Fruit fly (Drosophila melanogaster) whole organism, prepupa: ENCODE results near the gene Hmt4-20.

Source experiments
- CG10669 ChIP-seq: fragments of 200-800 bp; sonication (Bioruptor generic); optimal IDR thresholded peaks from 3 replicates; lab custom pipeline; 2018; ENCODE audit warnings: missing biosample characterization, mild to moderate bottlenecking, missing genetic modification characterization, moderate library complexity
- CG11762 ChIP-seq: fragments of 200-800 bp; sonication (Bioruptor generic); optimal IDR thresholded peaks from 3 replicates; lab custom pipeline; 2016; ENCODE audit warnings: missing biosample characterization, missing genetic modification characterization; ENCODE audit not compliant: insufficient read depth
- CG1621 ChIP-seq: fragments of 200-800 bp; sonication (Bioruptor generic); optimal IDR thresholded peaks from 3 replicates; lab custom pipeline; 2018; ENCODE audit warnings: missing biosample characterization, mild to moderate bottlenecking, missing genetic modification characterization
- CG16779 ChIP-seq: fragments of 200-800 bp; sonication (Bioruptor generic); optimal IDR thresholded peaks from 3 replicates; lab custom pipeline; 2017; ENCODE audit warnings: missing biosample characterization, mild to moderate bottlenecking, missing genetic modification characterization
- CG3032 ChIP-seq: fragments of 200-800 bp; optimal IDR thresholded peaks from 2 replicates; lab custom pipeline; 2019; ENCODE audit warnings: missing biosample characterization, mild to moderate bottlenecking, missing genetic modification characterization, moderate library complexity
- CG31627 ChIP-seq: fragments of 200-800 bp; sonication (Bioruptor generic); optimal IDR thresholded peaks from 3 replicates; lab custom pipeline; 2016; ENCODE audit warnings: missing biosample characterization, missing genetic modification characterization
- CG34406 ChIP-seq: fragments of 200-800 bp; sonication (Bioruptor generic); optimal IDR thresholded peaks from 3 replicates; lab custom pipeline; 2016; ENCODE audit warnings: missing biosample characterization, missing genetic modification characterization
- CG3919 ChIP-seq: fragments of 200-800 bp; sonication (Bioruptor generic); optimal IDR thresholded peaks from 3 replicates; lab custom pipeline; 2016; ENCODE audit warnings: missing biosample characterization, missing genetic modification characterization
- CG4318 ChIP-seq: fragments of 200-800 bp; sonication (Bioruptor generic); optimal IDR thresholded peaks from 3 replicates; lab custom pipeline; 2017; ENCODE audit warnings: missing biosample characterization, mild to moderate bottlenecking, missing genetic modification characterization
- CG6163 ChIP-seq: fragments of 200-800 bp; sonication (Bioruptor generic); IDR thresholded peaks from 3 replicates; pipeline ENCODE4 v1.3.6; 2022; ENCODE audit warnings: missing biosample characterization, missing genetic modification characterization
- CG6276 ChIP-seq: fragments of 200-800 bp; sonication (Bioruptor generic); optimal IDR thresholded peaks from 2 replicates; lab custom pipeline; 2017; ENCODE audit warnings: missing biosample characterization, mild to moderate bottlenecking, missing genetic modification characterization
- CG6792 ChIP-seq: fragments of 200-800 bp; sonication (Bioruptor generic); optimal IDR thresholded peaks from 3 replicates; lab custom pipeline; 2016; ENCODE audit warnings: missing biosample characterization, missing genetic modification characterization
- CG6854 ChIP-seq: fragments of 200-800 bp; sonication (Bioruptor generic); optimal IDR thresholded peaks from 2 replicates; lab custom pipeline; 2017; ENCODE audit warnings: missing biosample characterization, mild to moderate bottlenecking, missing genetic modification characterization
- CG7368 ChIP-seq: fragments of 200-800 bp; sonication (Bioruptor generic); optimal IDR thresholded peaks from 3 replicates; lab custom pipeline; 2016; ENCODE audit warnings: missing biosample characterization, missing genetic modification characterization
- CG8119 ChIP-seq: fragments of 200-800 bp; sonication (Bioruptor generic); IDR thresholded peaks from 3 replicates; pipeline ENCODE4 v1.3.6; 2022; ENCODE audit warnings: missing biosample characterization, missing genetic modification characterization
- CG8319 ChIP-seq: fragments of 200-800 bp; sonication (Bioruptor generic); optimal IDR thresholded peaks from 3 replicates; lab custom pipeline; 2016; ENCODE audit warnings: missing biosample characterization, missing genetic modification characterization
- CG8632 ChIP-seq: fragments of 200-800 bp; sonication (Bioruptor generic); optimal IDR thresholded peaks from 3 replicates; lab custom pipeline; 2016; ENCODE audit warnings: missing biosample characterization, missing genetic modification characterization
- CG9139 ChIP-seq: fragments of 200-800 bp; sonication (Bioruptor generic); optimal IDR thresholded peaks from 3 replicates; lab custom pipeline; 2017; ENCODE audit warnings: missing biosample characterization, mild to moderate bottlenecking, missing genetic modification characterization
- Eip75B ChIP-seq: fragments of 200-800 bp; sonication (Bioruptor generic); optimal IDR thresholded peaks from 3 replicates; lab custom pipeline; 2016; ENCODE audit warnings: missing biosample characterization, missing genetic modification characterization
- Eip78C ChIP-seq: fragments of 200-800 bp; sonication (Bioruptor generic); peaks from one replicate; lab custom pipeline; 2016; ENCODE audit warnings: missing biosample characterization, missing genetic modification characterization
- Ets96B ChIP-seq: fragments of 200-800 bp; optimal IDR thresholded peaks from 2 replicates; lab custom pipeline; 2019; ENCODE audit warnings: missing biosample characterization, mild to moderate bottlenecking, missing genetic modification characterization, moderate library complexity
- Hr38 ChIP-seq: sonication (Bioruptor generic); optimal IDR thresholded peaks from 2 replicates; lab custom pipeline; 2016; ENCODE audit warnings: missing biosample characterization, missing genetic modification characterization
- Hr39 ChIP-seq: fragments of 200-800 bp; sonication (Bioruptor generic); optimal IDR thresholded peaks from 2 replicates; lab custom pipeline; 2016; ENCODE audit warnings: missing biosample characterization, missing genetic modification characterization
- Hr4 ChIP-seq: fragments of 200-800 bp; sonication (Bioruptor generic); optimal IDR thresholded peaks from 3 replicates; lab custom pipeline; 2016; ENCODE audit warnings: missing biosample characterization, missing genetic modification characterization
- Lpt ChIP-seq: fragments of 200-800 bp; sonication (Bioruptor generic); optimal IDR thresholded peaks from 3 replicates; lab custom pipeline; 2016; ENCODE audit warnings: missing biosample characterization, missing genetic modification characterization
- Met ChIP-seq: fragments of 200-800 bp; sonication (Bioruptor generic); optimal IDR thresholded peaks from 3 replicates; lab custom pipeline; 2016; ENCODE audit warnings: missing biosample characterization, missing genetic modification characterization
- OdsH ChIP-seq: fragments of 200-800 bp; sonication (Bioruptor generic); optimal IDR thresholded peaks from 3 replicates; lab custom pipeline; 2016; ENCODE audit warnings: missing biosample characterization, missing genetic modification characterization
- Smox ChIP-seq: fragments of 200-800 bp; sonication (Bioruptor generic); optimal IDR thresholded peaks from 3 replicates; lab custom pipeline; 2016; ENCODE audit warnings: missing biosample characterization, missing genetic modification characterization
- Sox102F ChIP-seq: fragments of 200-800 bp; sonication (Bioruptor generic); optimal IDR thresholded peaks from 2 replicates; lab custom pipeline; 2016; ENCODE audit warnings: missing biosample characterization, mild to moderate bottlenecking, missing genetic modification characterization
- Sox14 ChIP-seq: fragments of 200-800 bp; sonication (Bioruptor generic); optimal IDR thresholded peaks from 3 replicates; lab custom pipeline; 2016; ENCODE audit warnings: missing biosample characterization, missing genetic modification characterization
- Sox15 ChIP-seq: fragments of 200-800 bp; sonication (Bioruptor generic); optimal IDR thresholded peaks from 3 replicates; lab custom pipeline; 2016; ENCODE audit warnings: missing biosample characterization, missing genetic modification characterization
- achi ChIP-seq: fragments of 200-800 bp; sonication (Bioruptor generic); optimal IDR thresholded peaks from 3 replicates; lab custom pipeline; 2016; ENCODE audit warnings: missing biosample characterization, missing genetic modification characterization
- cyc ChIP-seq: fragments of 200-800 bp; sonication (Bioruptor generic); optimal IDR thresholded peaks from 3 replicates; lab custom pipeline; 2016; ENCODE audit warnings: missing biosample characterization, missing genetic modification characterization
- dac ChIP-seq: fragments of 200-800 bp; sonication (Bioruptor generic); optimal IDR thresholded peaks from 2 replicates; lab custom pipeline; 2017; ENCODE audit warnings: missing biosample characterization, mild to moderate bottlenecking, missing genetic modification characterization
- dsx ChIP-seq: fragments of 200-800 bp; optimal IDR thresholded peaks from 3 replicates; lab custom pipeline; 2019; ENCODE audit warnings: missing biosample characterization, mild to moderate bottlenecking, missing genetic modification characterization, moderate library complexity; ENCODE audit not compliant: poor library complexity, severe bottlenecking
- eg ChIP-seq: fragments of 200-800 bp; sonication (Bioruptor generic); IDR thresholded peaks from 3 replicates; pipeline ENCODE4 v1.3.6; 2022; ENCODE audit warnings: missing biosample characterization, missing genetic modification characterization
- esn ChIP-seq: fragments of 200-800 bp; sonication (Bioruptor generic); optimal IDR thresholded peaks from 2 replicates; lab custom pipeline; 2016; ENCODE audit warnings: missing biosample characterization, mild to moderate bottlenecking, missing genetic modification characterization, moderate library complexity
- fd59A ChIP-seq: fragments of 200-800 bp; sonication (Bioruptor generic); optimal IDR thresholded peaks from 2 replicates; lab custom pipeline; 2017; ENCODE audit warnings: missing biosample characterization, mild to moderate bottlenecking, missing genetic modification characterization, missing genetic modification reagents
- fd85E ChIP-seq: fragments of 200-800 bp; sonication (Bioruptor generic); optimal IDR thresholded peaks from 3 replicates; lab custom pipeline; 2016; ENCODE audit warnings: missing biosample characterization, missing genetic modification characterization
- fkh ChIP-seq: fragments of 200-800 bp; sonication (Bioruptor generic); optimal IDR thresholded peaks from 3 replicates; lab custom pipeline; 2017; ENCODE audit warnings: missing biosample characterization, mild to moderate bottlenecking, missing genetic modification characterization, moderate library complexity
- lz ChIP-seq: fragments of 200-800 bp; sonication (Bioruptor generic); optimal IDR thresholded peaks from 3 replicates; lab custom pipeline; 2016; ENCODE audit warnings: missing biosample characterization, missing genetic modification characterization
- net ChIP-seq: fragments of 200-800 bp; sonication (Bioruptor generic); optimal IDR thresholded peaks from 3 replicates; lab custom pipeline; 2016; ENCODE audit warnings: missing biosample characterization, missing genetic modification characterization
- ss ChIP-seq, 2 experiments: fragments of 200-800 bp; sonication (Bioruptor generic); optimal IDR thresholded peaks; 2 replicates in 1 of 2; 3 replicates in 1 of 2; lab custom pipeline; 2017 to 2018; ENCODE audit warnings: mild to moderate bottlenecking in 2 of 2, missing biosample characterization in 2 of 2, missing genetic modification characterization in 2 of 2, moderate library complexity in 1 of 2
- svp ChIP-seq: fragments of 200-800 bp; sonication (Bioruptor generic); peaks from one replicate; lab custom pipeline; 2016; ENCODE audit warnings: missing biosample characterization, missing genetic modification characterization
- vri ChIP-seq: fragments of 200-800 bp; sonication (Bioruptor generic); optimal IDR thresholded peaks from 3 replicates; lab custom pipeline; 2016; ENCODE audit warnings: missing biosample characterization, mild to moderate bottlenecking, missing genetic modification characterization

Hmt4-20 gene

dm6 chrX:655492-656379 lies at the start of gene Hmt4-20, which contains the start of gene SkpA:
Hmt4-20 (minus strand) TSS chrX:656033.
SkpA (plus strand) TSS chrX:656114.
- TF ChIP-seq svp (GFP tag; lab: Kevin White, UChicago), result peak; percentile 55
- TF ChIP-seq Eip78C (GFP tag; lab: Kevin White, UChicago), result peak; percentile 53
- TF ChIP-seq CG6163 (GFP tag; lab: Robert Waterston, UW), result peak; percentile 43; the same call in 1 of the 3 replicates
- no peak for TF ChIP-seq dac (GFP tag; lab: Kevin White, UChicago)
- TF ChIP-seq Sox15, result no peak
- 0 out of 3 replicates have a peak, but pooled peaks have one; percentile 6 for TF ChIP-seq eg (GFP tag; lab: Robert Waterston, UW)
- peak; percentile 4 for TF ChIP-seq Sox14 (GFP tag; lab: Kevin White, UChicago)
- no peak for TF ChIP-seq CG9139 (GFP tag; lab: Kevin White, UChicago)
- TF ChIP-seq, all 60 proteins: peak for 5

- TF ChIP-seq lz (GFP tag; lab: Kevin White, UChicago) (no peak), Hr4 (GFP tag; lab: Kevin White, UChicago) (no peak), ss (GFP tag; optimal IDR thresholded peaks at IDR 0.05; lab: Kevin White, UChicago) (peak in 1 of 2 experiments; percentile 40), CG3032 (tag; lab: Kevin White, UChicago) (no peak), Ets96B (tag; lab: Kevin White, UChicago) (no peak), dsx (no peak), CG3919 (GFP tag; lab: Kevin White, UChicago) (no peak), eg (GFP tag; lab: Robert Waterston, UW) (no peak), Met (no peak)
Observed at dm6 chrX:702484-702883, 46.7 kb upstream of the Hmt4-20 start.

- TF ChIP-seq Smox, result peak; percentile 42
- peak; percentile 19 for TF ChIP-seq CG8632 (GFP tag; lab: Kevin White, UChicago)
- peak; percentile 22 for TF ChIP-seq achi (GFP tag; lab: Kevin White, UChicago)
- no peak for TF ChIP-seq CG16779 (tag; lab: Kevin White, UChicago)
- peak; percentile 46; the same call in 1 of the 3 replicates for TF ChIP-seq CG6163 (GFP tag; lab: Robert Waterston, UW)
- TF ChIP-seq CG31627, result peak; percentile 52
- peak; percentile 19 for TF ChIP-seq net (GFP tag; lab: Kevin White, UChicago)
- peak; percentile 84 for TF ChIP-seq Eip78C (GFP tag; lab: Kevin White, UChicago)
- no peak for TF ChIP-seq CG6854 (GFP tag; lab: Kevin White, UChicago)
- peak; percentile 42 for TF ChIP-seq CG6792
- no peak for TF ChIP-seq Lpt (GFP tag; lab: Kevin White, UChicago)
- no peak for TF ChIP-seq CG6276 (GFP tag; lab: Kevin White, UChicago)
- peak; percentile 72 for TF ChIP-seq svp (GFP tag; lab: Kevin White, UChicago)
- TF ChIP-seq dac (GFP tag; lab: Kevin White, UChicago), result no peak
- peak; percentile 9 for TF ChIP-seq CG8319
- peak; percentile 64 for TF ChIP-seq Met
- TF ChIP-seq CG7368 (GFP tag; lab: Kevin White, UChicago), result no peak
- TF ChIP-seq eg (GFP tag; lab: Robert Waterston, UW), result no peak
- peak; percentile 65 for TF ChIP-seq esn
- no peak for TF ChIP-seq CG4318 (GFP tag; lab: Kevin White, UChicago)
- TF ChIP-seq fkh (GFP tag; lab: Kevin White, UChicago), result no peak
- TF ChIP-seq CG8119, result no peak
- no peak for TF ChIP-seq CG11762 (GFP tag; lab: Kevin White, UChicago)
- peak; percentile 23 for TF ChIP-seq lz (GFP tag; lab: Kevin White, UChicago)
- no peak for TF ChIP-seq fd59A
- peak; percentile 4 for TF ChIP-seq CG10669 (GFP tag; lab: Kevin White, UChicago)
- TF ChIP-seq Sox102F, result peak; percentile 51
- peak; percentile 51 for TF ChIP-seq CG34406 (GFP tag; lab: Kevin White, UChicago)
- peak; percentile 49 for TF ChIP-seq Hr39
- peak; percentile 48 for TF ChIP-seq Eip75B
- TF ChIP-seq fd85E (GFP tag; lab: Kevin White, UChicago), result no peak
- TF ChIP-seq CG1621 (tag; lab: Kevin White, UChicago), result no peak
- TF ChIP-seq Ets96B (tag; lab: Kevin White, UChicago), result no peak
- peak; percentile 36 for TF ChIP-seq cyc (GFP tag; lab: Kevin White, UChicago)
- TF ChIP-seq vri (GFP tag; lab: Kevin White, UChicago), result no peak
- peak; percentile 38 for TF ChIP-seq OdsH (GFP tag; lab: Kevin White, UChicago)
- no peak for TF ChIP-seq Hr4 (GFP tag; lab: Kevin White, UChicago)
- TF ChIP-seq Hr38 (GFP tag; lab: Kevin White, UChicago), result no peak
Observed at dm6 chrX:696064-696463, 40.2 kb upstream of the Hmt4-20 start.
